Worm (Caenorhabditis elegans) whole organism, L2 larva: Measurements from ENCODE around the gene C06E4.2.

Experiments used
- C34F6.9 ChIP-seq: fragments of 150-350 bp; optimal IDR thresholded peaks from 2 replicates; lab custom pipeline; 2014; ENCODE audit warnings: missing biosample characterization, missing genetic modification characterization
- F13H6.1 ChIP-seq: sonication (generic microtip); optimal IDR thresholded peaks from 2 replicates; lab custom pipeline; 2016; ENCODE audit warnings: missing genetic modification characterization, missing compliant biosample characterization
- R02D3.7 ChIP-seq: fragments of 150-350 bp; optimal IDR thresholded peaks from 2 replicates; lab custom pipeline; 2014; ENCODE audit warnings: missing biosample characterization, missing genetic modification characterization
- Y55F3AM.14 ChIP-seq: fragments of 200-800 bp; sonication (Bioruptor generic); optimal IDR thresholded peaks from 2 replicates; lab custom pipeline; 2018; ENCODE audit warnings: mild to moderate bottlenecking, missing genetic modification characterization, missing compliant biosample characterization
- aly-2 ChIP-seq: fragments of 150-350 bp; optimal IDR thresholded peaks from 2 replicates; lab custom pipeline; 2014; ENCODE audit warnings: missing biosample characterization, missing genetic modification characterization
- ama-1 ChIP-seq: fragments of 150-350 bp; optimal IDR thresholded peaks from 2 replicates; lab custom pipeline; 2018; ENCODE audit warnings: inconsistent platforms
- blmp-1 ChIP-seq: sonication (generic microtip); optimal IDR thresholded peaks from 2 replicates; lab custom pipeline; 2017; ENCODE audit warnings: missing genetic modification characterization, mild to moderate bottlenecking, missing compliant biosample characterization, antibody characterized with exemption, moderate library complexity; ENCODE audit not compliant: insufficient read depth
- ceh-82 ChIP-seq: fragments of 150-350 bp; optimal IDR thresholded peaks from 2 replicates; lab custom pipeline; 2014; ENCODE audit warnings: missing biosample characterization, missing genetic modification characterization
- crh-2 ChIP-seq: sonication (generic microtip); optimal IDR thresholded peaks from 2 replicates; lab custom pipeline; 2017; ENCODE audit warnings: missing biosample characterization, missing genetic modification characterization
- egl-27 ChIP-seq: sonication (generic microtip); optimal IDR thresholded peaks from 3 replicates; lab custom pipeline; 2017; ENCODE audit warnings: missing biosample characterization, missing genetic modification reagents, missing genetic modification characterization
- fos-1 ChIP-seq: fragments of 150-350 bp; optimal IDR thresholded peaks from 2 replicates; lab custom pipeline; 2014; ENCODE audit warnings: missing biosample characterization, missing genetic modification characterization
- gmeb-1 ChIP-seq: fragments of 150-350 bp; optimal IDR thresholded peaks from 2 replicates; lab custom pipeline; 2014; ENCODE audit warnings: missing biosample characterization, missing genetic modification characterization
- lin-11 ChIP-seq: fragments of 150-350 bp; sonication (generic microtip); optimal IDR thresholded peaks from 2 replicates; lab custom pipeline; 2014; ENCODE audit warnings: missing biosample characterization, missing genetic modification characterization, inconsistent platforms, mixed read lengths
- lin-13 ChIP-seq: fragments of 150-350 bp; optimal IDR thresholded peaks from 2 replicates; lab custom pipeline; 2014; ENCODE audit warnings: missing biosample characterization, missing genetic modification reagents, missing genetic modification characterization
- lsy-2 ChIP-seq, 2 experiments: fragments of 150-350 bp in 1 of 2; sonication (generic microtip) in 1 of 2; optimal IDR thresholded peaks; 2 replicates each; lab custom pipeline; 2014 to 2017; ENCODE audit warnings: missing biosample characterization in 2 of 2, missing genetic modification characterization in 2 of 2
- mbf-1 ChIP-seq: sonication (generic microtip); optimal IDR thresholded peaks from 2 replicates; lab custom pipeline; 2017; ENCODE audit warnings: missing biosample characterization, missing genetic modification characterization
- nhr-10 ChIP-seq: sonication (generic microtip); optimal IDR thresholded peaks from 2 replicates; lab custom pipeline; 2017; ENCODE audit warnings: missing biosample characterization, missing genetic modification characterization
- nhr-11 ChIP-seq: fragments of 150-350 bp; optimal IDR thresholded peaks from 2 replicates; lab custom pipeline; 2014; ENCODE audit warnings: missing biosample characterization, missing genetic modification characterization
- nhr-129 ChIP-seq: fragments of 150-350 bp; optimal IDR thresholded peaks from 2 replicates; lab custom pipeline; 2014; ENCODE audit warnings: missing biosample characterization, missing genetic modification characterization
- nhr-21 ChIP-seq: fragments of 150-350 bp; optimal IDR thresholded peaks from 2 replicates; lab custom pipeline; 2014; ENCODE audit warnings: missing biosample characterization, missing genetic modification characterization
- nhr-23 ChIP-seq: fragments of 150-350 bp; optimal IDR thresholded peaks from 2 replicates; lab custom pipeline; 2014; ENCODE audit warnings: missing biosample characterization, missing genetic modification reagents, missing genetic modification characterization
- nhr-25 ChIP-seq: fragments of 150-350 bp; sonication (generic microtip); optimal IDR thresholded peaks from 3 replicates; lab custom pipeline; 2014; ENCODE audit warnings: missing biosample characterization, missing genetic modification characterization
- nhr-6 ChIP-seq: fragments of 150-350 bp; optimal IDR thresholded peaks from 2 replicates; lab custom pipeline; 2014; ENCODE audit warnings: missing biosample characterization, missing genetic modification characterization
- nhr-77 ChIP-seq: fragments of 150-350 bp; optimal IDR thresholded peaks from 2 replicates; lab custom pipeline; 2014; ENCODE audit warnings: missing biosample characterization, missing genetic modification characterization
- peb-1 ChIP-seq: fragments of 150-350 bp; optimal IDR thresholded peaks from 2 replicates; lab custom pipeline; 2014; ENCODE audit warnings: missing biosample characterization, missing genetic modification characterization
- sem-4 ChIP-seq: fragments of 150-350 bp; optimal IDR thresholded peaks from 2 replicates; lab custom pipeline; 2014; ENCODE audit warnings: missing biosample characterization, missing genetic modification reagents, missing genetic modification characterization
- skn-1 ChIP-seq: sonication (generic microtip); optimal IDR thresholded peaks from 2 replicates; lab custom pipeline; 2017; ENCODE audit warnings: missing biosample characterization, missing genetic modification characterization
- sma-3 ChIP-seq: sonication (generic microtip); optimal IDR thresholded peaks from 2 replicates; lab custom pipeline; 2016; ENCODE audit warnings: missing genetic modification reagents, missing genetic modification characterization, missing compliant biosample characterization
- sma-9 ChIP-seq, 2 experiments: fragments of 150-350 bp in 1 of 2; sonication (generic microtip) in 1 of 2; optimal IDR thresholded peaks; 2 replicates each; lab custom pipeline; 2014 to 2016; ENCODE audit warnings: missing genetic modification characterization in 2 of 2, mild to moderate bottlenecking in 1 of 2, missing biosample characterization in 1 of 2, missing compliant biosample characterization in 1 of 2, missing genetic modification reagents in 1 of 2, moderate library complexity in 1 of 2
- unc-39 ChIP-seq: fragments of 150-350 bp; optimal IDR thresholded peaks from 2 replicates; lab custom pipeline; 2014; ENCODE audit warnings: missing biosample characterization, missing genetic modification characterization
- zag-1 ChIP-seq: fragments of 150-350 bp; optimal IDR thresholded peaks from 2 replicates; lab custom pipeline; 2014; ENCODE audit warnings: missing biosample characterization, missing genetic modification characterization
- ztf-1 ChIP-seq: fragments of 200-800 bp; sonication (Bioruptor generic); conservative IDR thresholded peaks from 2 replicates; pipeline ENCODE4 v1.3.6; 2022; ENCODE audit warnings: missing genetic modification characterization, missing compliant biosample characterization
- ztf-11 ChIP-seq: sonication (generic microtip); optimal IDR thresholded peaks from 2 replicates; lab custom pipeline; 2017; ENCODE audit warnings: missing biosample characterization, missing genetic modification characterization

C06E4.2 gene

DNA sequence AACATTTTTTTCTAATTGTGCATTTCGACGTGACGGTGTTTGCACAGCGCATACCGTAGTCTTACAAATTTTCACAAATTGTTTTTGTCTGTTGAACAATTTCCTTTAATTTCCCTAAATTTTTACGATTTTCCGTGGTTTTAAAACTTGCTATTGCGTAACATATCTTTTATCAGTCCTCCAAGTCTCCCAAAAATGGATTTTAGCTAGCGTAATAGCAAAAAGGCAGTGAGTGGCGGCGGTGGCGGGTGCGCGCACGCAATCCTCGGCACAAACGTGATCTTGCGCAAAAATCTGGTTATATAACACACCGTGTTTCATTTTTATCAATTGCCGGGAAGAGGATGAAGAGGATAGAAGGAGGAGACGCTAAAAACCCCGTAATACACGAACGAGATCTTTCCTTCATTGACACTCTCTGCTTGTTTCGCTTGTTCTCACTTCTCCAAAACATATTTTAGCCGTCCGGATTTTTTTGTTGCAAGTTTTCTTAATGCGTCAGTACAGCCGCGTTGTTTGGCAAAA is 40.5 kb upstream of the C06E4.2 start:
- TF ChIP-seq ztf-1 (GFP tag; lab: Robert Waterston, UW) (no peak), fos-1 (no peak), sem-4 (no peak), lsy-2 (tag; optimal IDR thresholded peaks at IDR 0.05; lab: Kevin White, UChicago) (peak in 1 of 2 experiments; percentile 15), nhr-21 (tag; lab: Kevin White, UChicago) (peak; percentile 47)
- TF ChIP-seq, all 48 proteins: peak for 2

DNA sequence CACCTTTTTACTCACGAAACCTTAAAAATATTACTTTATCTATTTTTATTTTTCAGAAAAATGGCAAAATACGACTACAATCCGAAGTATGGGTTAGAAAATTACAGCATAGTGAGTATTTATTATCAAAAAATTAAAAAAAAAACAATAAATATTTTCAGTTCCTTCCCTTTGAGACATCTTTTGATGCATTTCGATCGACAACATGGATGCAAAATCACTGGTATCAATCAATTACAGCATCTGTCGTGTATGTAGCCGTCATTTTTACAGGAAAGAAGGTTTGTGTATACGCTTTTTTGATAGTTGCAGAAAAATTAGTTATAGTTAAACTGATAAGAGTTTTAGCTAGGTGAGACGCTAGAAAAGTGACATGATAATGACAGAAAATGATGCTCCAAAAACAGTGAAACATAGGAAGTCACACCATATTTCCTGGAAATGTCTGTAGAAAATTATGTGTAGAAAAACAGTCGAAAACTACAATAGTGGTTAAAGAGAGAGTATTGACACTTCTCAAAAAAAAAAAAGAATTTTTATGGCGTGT is 39.0 kb upstream of the C06E4.2 start, which contains the start of gene elo-3:
Gene elo-3, plus strand, starts transcription at position 51 of the 547 bp plus-strand sequence.
- no peak for TF ChIP-seq R02D3.7
- peak; percentile 61 for TF ChIP-seq fos-1
- TF ChIP-seq skn-1 (tag; lab: Kevin White, UChicago): no peak

- TF ChIP-seq nhr-23: no peak
- TF ChIP-seq fos-1: no peak
- TF ChIP-seq peb-1 (tag; lab: Kevin White, UChicago): no peak
- no peak for TF ChIP-seq egl-27 (tag; lab: Kevin White, UChicago)
- no peak for TF ChIP-seq lin-11 (tag; lab: Kevin White, UChicago)
- peak; percentile 25 for TF ChIP-seq nhr-25 (tag; lab: Kevin White, UChicago)
These were observed 36.2 kb upstream of the C06E4.2 start for ce11 chrIV:7240564-7240963.

DNA sequence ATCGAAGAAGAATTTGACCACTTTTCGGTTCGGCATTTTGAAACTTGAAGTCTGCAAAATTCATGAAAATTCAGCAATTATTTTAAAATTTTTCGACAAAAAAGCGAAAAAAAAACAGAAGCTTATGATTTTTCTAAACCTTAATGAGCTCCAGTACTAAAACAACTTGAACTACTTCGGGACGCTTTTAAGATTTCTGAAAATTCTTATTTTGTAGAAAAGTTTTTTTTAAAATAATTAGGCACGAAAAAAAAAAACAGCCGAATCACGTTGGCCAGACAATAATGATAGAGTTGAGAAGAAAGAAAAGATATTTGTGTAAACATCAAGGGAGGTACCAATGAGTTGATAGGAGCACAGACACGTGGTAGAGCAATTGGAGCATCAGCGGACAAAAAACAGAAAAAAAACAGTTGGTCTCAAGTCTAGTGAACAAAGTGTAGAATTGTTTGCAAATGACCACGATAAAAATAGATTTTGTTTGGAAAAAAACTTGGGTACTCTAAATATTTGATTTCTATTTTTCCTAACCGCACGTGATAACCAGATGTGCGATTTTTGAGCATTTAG is 34.5 kb upstream of the C06E4.2 start, which contains the start of gene gstk-2:
Gene gstk-2, minus strand, starts transcription at position 51 of the 570 bp plus-strand sequence.
- TF ChIP-seq F13H6.1 (peak; percentile 65), nhr-77 (tag; lab: Kevin White, UChicago) (no peak), crh-2 (tag; lab: Kevin White, UChicago) (no peak), sma-9 (GFP tag; optimal IDR thresholded peaks at IDR 0.05; lab: Kevin White, UChicago) (peak; percentile 62), sma-9 (tag; optimal IDR thresholded peaks at IDR 0.05; lab: Kevin White, UChicago) (no peak), sem-4 (no peak), zag-1 (tag; lab: Kevin White, UChicago) (no peak), lsy-2 (tag; optimal IDR thresholded peaks at IDR 0.05; lab: Kevin White, UChicago) (peak in 1 of 2 experiments; percentile 9), ama-1 (no peak), ztf-11 (tag; lab: Kevin White, UChicago) (no peak), nhr-129 (tag; lab: Kevin White, UChicago) (peak; percentile 57), C34F6.9 (tag; lab: Kevin White, UChicago) (peak; percentile 42), mbf-1 (no peak), peb-1 (tag; lab: Kevin White, UChicago) (no peak), fos-1 (no peak)
- TF ChIP-seq, all 48 proteins: peak for 5

ce11 chrIV:7243913-7244312 is 32.8 kb upstream of the C06E4.2 start, which contains the start of gene afmd-1:
Gene afmd-1 (plus strand): TSS chrIV:7244228.
- no peak for TF ChIP-seq nhr-6
- no peak for TF ChIP-seq ceh-82
- no peak for TF ChIP-seq nhr-11 (tag; lab: Kevin White, UChicago)
- TF ChIP-seq ama-1: no peak
- no peak for TF ChIP-seq nhr-25 (tag; lab: Kevin White, UChicago)
- no peak for TF ChIP-seq lin-13 (GFP tag; lab: Kevin White, UChicago)
- TF ChIP-seq Y55F3AM.14: no peak
- no peak for TF ChIP-seq ztf-11 (tag; lab: Kevin White, UChicago)
- no peak for TF ChIP-seq nhr-21 (tag; lab: Kevin White, UChicago)
- TF ChIP-seq sma-9 (GFP tag; optimal IDR thresholded peaks at IDR 0.05; lab: Kevin White, UChicago): no peak
- no peak for TF ChIP-seq sma-9 (tag; optimal IDR thresholded peaks at IDR 0.05; lab: Kevin White, UChicago)
- TF ChIP-seq aly-2 (tag; lab: Kevin White, UChicago): no peak
- TF ChIP-seq unc-39: no peak
- no peak for TF ChIP-seq sma-3 (GFP tag; lab: Kevin White, UChicago)
- no peak for TF ChIP-seq gmeb-1 (tag; lab: Kevin White, UChicago)
- no peak for TF ChIP-seq nhr-77 (tag; lab: Kevin White, UChicago)
- TF ChIP-seq nhr-10 (tag; lab: Kevin White, UChicago): no peak
- TF ChIP-seq blmp-1 (tag; lab: Kevin White, UChicago): no peak
